Worm (Caenorhabditis elegans) whole organism, late embryonic: ENCODE data around the gene F15A4.2.

ENCODE experiments used
- ceh-31 ChIP-seq: sonication (generic microtip); optimal IDR thresholded peaks from 2 replicates; lab custom pipeline; 2016; ENCODE audit warnings: missing genetic modification characterization, missing compliant biosample characterization
- ceh-45 ChIP-seq: fragments of 200-800 bp; sonication (Bioruptor generic); IDR thresholded peaks from 2 replicates; pipeline ENCODE4 v1.3.6; 2022; ENCODE audit warnings: missing genetic modification reagents, missing genetic modification characterization, missing compliant biosample characterization
- ceh-9 ChIP-seq: sonication (generic microtip); optimal IDR thresholded peaks from 2 replicates; lab custom pipeline; 2016; ENCODE audit warnings: mild to moderate bottlenecking, missing genetic modification characterization, inconsistent platforms, missing compliant biosample characterization
- elt-2 ChIP-seq: sonication (generic microtip); optimal IDR thresholded peaks from 2 replicates; lab custom pipeline; 2016; ENCODE audit warnings: missing genetic modification reagents, missing genetic modification characterization, missing compliant biosample characterization
- fkh-10 ChIP-seq: fragments of 150-350 bp; optimal IDR thresholded peaks from 2 replicates; lab custom pipeline; 2014; ENCODE audit warnings: missing biosample characterization, missing genetic modification reagents, missing genetic modification characterization
- fkh-6 ChIP-seq: sonication (generic microtip); optimal IDR thresholded peaks from 2 replicates; lab custom pipeline; 2016; ENCODE audit warnings: missing genetic modification characterization, missing compliant biosample characterization
- nhr-11 ChIP-seq: fragments of 150-350 bp; optimal IDR thresholded peaks from 2 replicates; lab custom pipeline; 2014; ENCODE audit warnings: missing biosample characterization, missing genetic modification characterization
- odd-2 ChIP-seq: sonication (generic microtip); optimal IDR thresholded peaks from 2 replicates; lab custom pipeline; 2017; ENCODE audit warnings: antibody characterized with exemption, mild to moderate bottlenecking, missing genetic modification characterization, missing compliant biosample characterization
- pha-4 ChIP-seq: fragments of 150-350 bp; optimal IDR thresholded peaks from 2 replicates; lab custom pipeline; 2018; ENCODE audit warnings: missing biosample characterization, missing genetic modification reagents, missing genetic modification characterization
- tbx-2 ChIP-seq: sonication (generic microtip); optimal IDR thresholded peaks from 2 replicates; lab custom pipeline; 2016; ENCODE audit warnings: missing genetic modification characterization, missing compliant biosample characterization
- unc-55 ChIP-seq: sonication (generic microtip); optimal IDR thresholded peaks from 2 replicates; lab custom pipeline; 2017; ENCODE audit warnings: missing biosample characterization, missing genetic modification reagents, missing genetic modification characterization
- unc-86 ChIP-seq: sonication (generic microtip); optimal IDR thresholded peaks from 2 replicates; lab custom pipeline; 2016; ENCODE audit warnings: missing genetic modification characterization, missing compliant biosample characterization

DNA sequence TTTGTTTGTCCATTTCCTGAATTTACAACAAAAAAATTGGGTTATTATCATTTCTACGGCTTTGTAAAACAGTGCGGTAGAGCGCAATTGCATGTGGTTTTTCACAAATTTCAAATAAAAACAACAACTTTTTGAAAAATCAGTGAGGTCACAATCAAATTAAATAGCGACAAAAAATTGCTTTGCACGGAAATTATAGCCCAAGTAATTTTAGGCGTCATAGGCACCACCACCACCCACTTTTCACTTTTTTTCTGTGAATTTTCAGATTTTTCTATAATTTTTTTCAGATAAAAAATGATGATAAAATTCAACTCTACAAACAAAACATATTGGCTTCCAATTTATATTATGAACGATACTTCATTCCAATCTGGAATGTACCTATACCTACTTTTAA is 5.1 kb upstream of the F15A4.2 start, which contains the start of gene sre-38:
- no peak for TF ChIP-seq unc-86
- no peak for TF ChIP-seq elt-2 (tag; lab: Kevin White, UChicago)
- no peak for TF ChIP-seq nhr-11 (tag; lab: Kevin White, UChicago)
- no peak for TF ChIP-seq tbx-2 (tag; lab: Kevin White, UChicago)
- TF ChIP-seq pha-4 (tag; lab: Kevin White, UChicago), result no peak
- no peak for TF ChIP-seq ceh-31 (tag; lab: Kevin White, UChicago)
- TF ChIP-seq odd-2, result no peak
- no peak for TF ChIP-seq ceh-9 (tag; lab: Kevin White, UChicago)
- TF ChIP-seq fkh-10 (GFP tag; lab: Kevin White, UChicago), result no peak
- no peak for TF ChIP-seq fkh-6 (tag; lab: Kevin White, UChicago)
- TF ChIP-seq ceh-45, result no peak
- TF ChIP-seq unc-55 (GFP tag; lab: Kevin White, UChicago), result no peak
